Fruit fly (Drosophila melanogaster) whole organism, wandering third instar larva: ENCODE results near the gene Pdha.

Experiments
- Dif ChIP-seq: fragments of 200-275, 200-300 bp; sonication (Bioruptor generic); optimal IDR thresholded peaks from 2 replicates; lab custom pipeline; 2018; ENCODE audit warnings: missing biosample characterization, missing genetic modification characterization; ENCODE audit not compliant: partially characterized antibody
- Hnf4 ChIP-seq: fragments of 200-800 bp; sonication (Bioruptor generic); optimal IDR thresholded peaks from 2 replicates; lab custom pipeline; 2016; ENCODE audit warnings: missing biosample characterization, mild to moderate bottlenecking, missing genetic modification characterization
- Hr78 ChIP-seq: fragments of >200 bp; optimal IDR thresholded peaks from 2 replicates; lab custom pipeline; 2017; ENCODE audit warnings: missing biosample characterization, missing genetic modification characterization
- Jra ChIP-seq: sonication (Bioruptor generic); optimal IDR thresholded peaks from 2 replicates; lab custom pipeline; 2016; ENCODE audit warnings: missing biosample characterization, missing genetic modification characterization
- Mio ChIP-seq: sonication (Bioruptor generic); optimal IDR thresholded peaks from 2 replicates; lab custom pipeline; 2016; ENCODE audit warnings: missing biosample characterization, missing genetic modification characterization
- Myc ChIP-seq: fragments of >200 bp; optimal IDR thresholded peaks from 2 replicates; lab custom pipeline; 2017
- Vsx2 ChIP-seq: fragments of 200-300, 225-300 bp; sonication (Bioruptor generic); optimal IDR thresholded peaks from 2 replicates; lab custom pipeline; 2018; ENCODE audit warnings: missing biosample characterization, missing genetic modification characterization; ENCODE audit not compliant: partially characterized antibody
- brk ChIP-seq: fragments of 200-800 bp; sonication (Bioruptor generic); optimal IDR thresholded peaks from 2 replicates; lab custom pipeline; 2016; ENCODE audit warnings: missing biosample characterization, mild to moderate bottlenecking, missing genetic modification characterization
- dmrt93B ChIP-seq: fragments of 200-800 bp; sonication (Bioruptor generic); optimal IDR thresholded peaks from 2 replicates; lab custom pipeline; 2018; ENCODE audit warnings: missing biosample characterization, mild to moderate bottlenecking, missing genetic modification characterization
- ey ChIP-seq: fragments of 200-800 bp; sonication (Bioruptor generic); optimal IDR thresholded peaks from 2 replicates; lab custom pipeline; 2016; ENCODE audit warnings: missing biosample characterization, missing genetic modification characterization
- lola ChIP-seq: fragments of >200 bp; optimal IDR thresholded peaks from 2 replicates; lab custom pipeline; 2017; ENCODE audit warnings: missing biosample characterization, missing genetic modification characterization
- psq ChIP-seq: fragments of 200-800 bp; sonication (Bioruptor generic); optimal IDR thresholded peaks from 3 replicates; lab custom pipeline; 2017; ENCODE audit warnings: missing biosample characterization, mild to moderate bottlenecking, missing genetic modification characterization, moderate library complexity
- usp ChIP-seq: fragments of >200 bp; optimal IDR thresholded peaks from 2 replicates; lab custom pipeline; 2017; ENCODE audit warnings: missing biosample characterization, missing genetic modification characterization

DNA sequence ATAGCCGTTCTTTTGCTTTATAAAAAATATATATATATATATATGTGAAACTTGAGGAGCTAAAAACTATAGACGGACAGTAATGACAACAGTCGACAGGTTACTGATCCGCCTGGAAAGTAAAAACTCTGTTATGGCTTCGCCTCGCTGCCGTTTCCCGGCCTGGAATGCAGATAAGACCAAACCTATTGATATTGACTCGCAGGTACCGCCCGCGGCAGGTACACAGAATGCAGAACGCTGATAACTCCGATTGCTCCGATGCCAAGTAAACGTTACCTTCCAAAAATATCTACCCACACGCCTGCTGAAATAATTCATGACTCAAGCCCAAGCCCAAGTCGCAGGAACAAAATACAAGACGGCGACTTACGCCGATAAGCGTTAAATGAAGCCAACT is 24.7 kb upstream of the Pdha start:
- TF ChIP-seq lola (GFP tag; lab: Kevin White, UChicago) (no peak), ey (GFP tag; lab: Kevin White, UChicago) (no peak), dmrt93B (GFP tag; lab: Kevin White, UChicago) (no peak), Mio (GFP tag; lab: Kevin White, UChicago) (no peak), Vsx2 (GFP tag; lab: Kevin White, UChicago) (no peak), psq (GFP tag; lab: Kevin White, UChicago) (no peak), Myc (lab: Kevin White, UChicago) (no peak), Hnf4 (GFP tag; lab: Kevin White, UChicago) (peak; percentile 19), Dif (no peak), Jra (GFP tag; lab: Kevin White, UChicago) (no peak), usp (GFP tag; lab: Kevin White, UChicago) (no peak), Hr78 (no peak), brk (GFP tag; lab: Kevin White, UChicago) (no peak)
